Fruit fly (Drosophila melanogaster): ENCODE measurements around the gene CG14422.

The CG14422 gene

DNA sequence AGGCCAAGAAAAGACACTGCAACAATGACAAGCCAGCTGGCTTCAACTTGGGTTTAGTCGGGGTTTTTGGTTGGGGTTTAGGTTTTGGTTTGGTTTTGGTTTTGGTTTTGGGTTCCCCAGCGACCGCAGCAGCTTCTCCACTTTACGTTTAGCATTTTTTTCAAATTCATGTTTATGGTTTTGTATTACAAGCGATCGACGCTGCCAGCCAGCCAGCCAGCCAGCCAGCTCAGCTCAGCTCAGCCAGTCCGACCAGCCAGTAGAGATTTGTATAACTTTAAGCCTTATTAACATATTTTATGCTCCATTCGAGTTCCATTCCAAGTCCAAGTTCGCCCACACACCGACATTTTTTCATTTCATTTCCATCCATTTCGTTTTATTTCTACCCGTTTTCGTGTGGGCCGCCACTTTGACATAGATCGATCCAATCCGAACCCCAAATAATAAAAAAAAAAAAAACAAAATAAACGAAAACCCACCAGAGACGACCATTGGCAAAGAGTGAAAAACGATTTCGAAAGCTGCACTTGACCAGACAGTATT, 20.7 kb downstream of the CG14422 start:
- TF ChIP-seq kni (GFP tag; optimal IDR thresholded peaks at IDR 0.05) (peak; percentile 7), crc (GFP tag; optimal IDR thresholded peaks at IDR 0.05) (no peak), CG11695 (GFP tag; IDR thresholded peaks at IDR 0.05) (no peak), CG10543 (GFP tag; optimal IDR thresholded peaks at IDR 0.05) (peak; percentile 21), lov (optimal IDR thresholded peaks at IDR 0.05) (no peak), lov (GFP tag; IDR thresholded peaks at IDR 0.05) (no peak), CG1602 (GFP tag; optimal IDR thresholded peaks at IDR 0.05) (no peak), CG12769 (tag; optimal IDR thresholded peaks at IDR 0.05) (peak; percentile 17), CG32532 (GFP tag; IDR thresholded peaks at IDR 0.05) (no peak), pros (GFP tag; optimal IDR thresholded peaks at IDR 0.05) (peak; percentile 17), trem (tag; optimal IDR thresholded peaks at IDR 0.05) (no peak), CG2712 (tag; optimal IDR thresholded peaks at IDR 0.05) (no peak), CG2875 (GFP tag; optimal IDR thresholded peaks at IDR 0.05) (no peak), CG5180 (GFP tag; optimal IDR thresholded peaks at IDR 0.05) (no peak), her (GFP tag; optimal IDR thresholded peaks at IDR 0.05) (no peak), abd-A (tag; optimal IDR thresholded peaks at IDR 0.05) (peak; percentile 70), ttk (GFP tag; IDR thresholded peaks at IDR 0.05) (no peak), sd (tag; optimal IDR thresholded peaks at IDR 0.05) (peak; percentile 69), CG10462 (GFP tag; optimal IDR thresholded peaks at IDR 0.05) (no peak), ERR (GFP tag; optimal IDR thresholded peaks at IDR 0.05) (no peak), CG1647 (GFP tag; optimal IDR thresholded peaks at IDR 0.05) (no peak), maf-S (GFP tag; optimal IDR thresholded peaks at IDR 0.05) (no peak), oc (tag; optimal IDR thresholded peaks at IDR 0.05) (peak; percentile 70), eve (GFP tag; optimal IDR thresholded peaks at IDR 0.05) (no peak), vvl (GFP tag; IDR thresholded peaks at IDR 0.05) (peak; percentile 64), C15 (GFP tag; IDR thresholded peaks at IDR 0.05) (no peak), rib (GFP tag; IDR thresholded peaks at IDR 0.05) (no peak), chm (GFP tag; IDR thresholded peaks at IDR 0.05) (no peak), CG10654 (GFP tag; optimal IDR thresholded peaks at IDR 0.05) (no peak), tgo (GFP tag; IDR thresholded peaks at IDR 0.05) (no peak), sr (GFP tag; IDR thresholded peaks at IDR 0.05) (peak; percentile 52; the same call in 2 of the 3 replicates)

DNA sequence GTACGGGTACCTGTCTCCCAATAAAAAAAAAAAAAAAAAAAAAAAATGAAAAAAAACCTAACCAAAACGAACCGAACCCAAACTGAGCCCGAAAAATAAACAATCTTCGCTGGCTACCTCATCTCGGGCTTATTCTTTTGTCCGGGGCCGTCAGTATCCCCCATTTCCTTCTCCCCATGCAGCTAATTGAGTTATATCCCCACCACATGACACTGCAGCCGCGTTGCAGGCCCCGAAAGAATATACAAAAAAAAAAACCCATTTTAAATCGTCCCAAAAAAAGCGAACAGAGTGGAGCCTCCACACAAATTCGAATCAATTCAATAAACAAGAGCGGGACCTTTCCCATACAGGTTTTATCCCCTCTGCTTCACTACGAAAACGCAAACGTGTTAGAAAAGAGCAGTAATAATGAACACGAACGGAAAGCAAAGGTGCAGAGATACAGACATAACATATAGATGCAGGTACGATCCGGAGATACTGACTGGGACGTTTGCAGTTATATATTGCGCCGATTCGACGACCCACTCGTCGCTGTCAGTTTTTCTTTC, 21.6 kb downstream of the CG14422 start:
- TF ChIP-seq jigr1 (GFP tag; IDR thresholded peaks at IDR 0.05) (no peak), zfh1 (GFP tag; IDR thresholded peaks at IDR 0.05) (0 out of 3 replicates have a peak, but pooled peaks have one; percentile 9), ATbp (GFP tag; optimal IDR thresholded peaks at IDR 0.05) (no peak), chn (GFP tag; optimal IDR thresholded peaks at IDR 0.05) (no peak), Sry-δ (GFP tag; optimal IDR thresholded peaks at IDR 0.05) (no peak), CG42726 (GFP tag; IDR thresholded peaks at IDR 0.05; ENCODE audit: partially characterized antibody) (no peak), Sin3A (optimal IDR thresholded peaks at IDR 0.05) (no peak), ap (GFP tag; IDR thresholded peaks at IDR 0.05) (no peak), emc (GFP tag; optimal IDR thresholded peaks at IDR 0.05) (no peak), wdn (GFP tag; IDR thresholded peaks at IDR 0.05) (no peak), Ptx1 (GFP tag; IDR thresholded peaks at IDR 0.05) (no peak), pnt (GFP tag; optimal IDR thresholded peaks at IDR 0.05) (no peak), sens (GFP tag) (peak; percentile 81), CG4820 (GFP tag; optimal IDR thresholded peaks at IDR 0.05) (no peak), kni (GFP tag; optimal IDR thresholded peaks at IDR 0.05) (peak; percentile 33), abd-A (tag; optimal IDR thresholded peaks at IDR 0.05) (peak; percentile 46), chinmo (GFP tag; IDR thresholded peaks at IDR 0.05; ENCODE audit: partially characterized antibody) (no peak), CG17829 (tag; optimal IDR thresholded peaks at IDR 0.05) (no peak), sqz (GFP tag; optimal IDR thresholded peaks at IDR 0.05) (peak; percentile 77), CG2712 (tag; optimal IDR thresholded peaks at IDR 0.05) (no peak), CG11456 (GFP tag; IDR thresholded peaks at IDR 0.05) (no peak), hb (GFP tag; IDR thresholded peaks at IDR 0.05; ENCODE audit: partially characterized antibody) (no peak), Stat92E (GFP tag; optimal IDR thresholded peaks at IDR 0.05) (no peak), br (optimal IDR thresholded peaks at IDR 0.05) (no peak), Lim3 (GFP tag; IDR thresholded peaks at IDR 0.05) (no peak)

Measured in whole organism, embryonic.